Fruit fly (Drosophila melanogaster) S2 (cell line): ENCODE data around the gene TfIIFalpha.

Source experiments
- CG8478 ChIP-seq: fragments of >200 bp; optimal IDR thresholded peaks from 2 replicates; lab custom pipeline; 2018
- CTCF ChIP-seq, 2 experiments: fragments of >200 bp; optimal IDR thresholded peaks; 2 replicates each; lab custom pipeline; 2018

dm6 chr3R:6427619-6428378 is 47.5 kb downstream of the TfIIFalpha start:
- TF ChIP-seq CTCF (optimal IDR thresholded peaks at IDR 0.05; lab: Kevin White, UChicago) (no peak), CG8478 (lab: Kevin White, UChicago) (no peak)
